Fruit fly (Drosophila melanogaster) whole organism, prepupa: Measurements from ENCODE around the gene comm3.

ENCODE experiments used
- CG11902 ChIP-seq: fragments of 200-800 bp; sonication (Bioruptor generic); optimal IDR thresholded peaks from 3 replicates; lab custom pipeline; 2016; ENCODE audit warnings: missing biosample characterization, missing genetic modification characterization
- CG1621 ChIP-seq: fragments of 200-800 bp; sonication (Bioruptor generic); optimal IDR thresholded peaks from 3 replicates; lab custom pipeline; 2018; ENCODE audit warnings: missing biosample characterization, mild to moderate bottlenecking, missing genetic modification characterization
- CG31627 ChIP-seq: fragments of 200-800 bp; sonication (Bioruptor generic); optimal IDR thresholded peaks from 3 replicates; lab custom pipeline; 2016; ENCODE audit warnings: missing biosample characterization, missing genetic modification characterization
- CG34406 ChIP-seq: fragments of 200-800 bp; sonication (Bioruptor generic); optimal IDR thresholded peaks from 3 replicates; lab custom pipeline; 2016; ENCODE audit warnings: missing biosample characterization, missing genetic modification characterization
- CG4318 ChIP-seq: fragments of 200-800 bp; sonication (Bioruptor generic); optimal IDR thresholded peaks from 3 replicates; lab custom pipeline; 2017; ENCODE audit warnings: missing biosample characterization, mild to moderate bottlenecking, missing genetic modification characterization
- CG7368 ChIP-seq: fragments of 200-800 bp; sonication (Bioruptor generic); optimal IDR thresholded peaks from 3 replicates; lab custom pipeline; 2016; ENCODE audit warnings: missing biosample characterization, missing genetic modification characterization
- Gug ChIP-seq: fragments of 200-800 bp; sonication (Bioruptor generic); IDR thresholded peaks from 2 replicates; pipeline ENCODE4 v1.3.6; 2022; ENCODE audit warnings: missing biosample characterization, missing genetic modification characterization
- Sox102F ChIP-seq: fragments of 200-800 bp; sonication (Bioruptor generic); optimal IDR thresholded peaks from 2 replicates; lab custom pipeline; 2016; ENCODE audit warnings: missing biosample characterization, mild to moderate bottlenecking, missing genetic modification characterization
- esn ChIP-seq: fragments of 200-800 bp; sonication (Bioruptor generic); optimal IDR thresholded peaks from 2 replicates; lab custom pipeline; 2016; ENCODE audit warnings: missing biosample characterization, mild to moderate bottlenecking, missing genetic modification characterization, moderate library complexity
- fd85E ChIP-seq: fragments of 200-800 bp; sonication (Bioruptor generic); optimal IDR thresholded peaks from 3 replicates; lab custom pipeline; 2016; ENCODE audit warnings: missing biosample characterization, missing genetic modification characterization
- svp ChIP-seq: fragments of 200-800 bp; sonication (Bioruptor generic); peaks from one replicate; lab custom pipeline; 2016; ENCODE audit warnings: missing biosample characterization, missing genetic modification characterization

dm6 chr3L:15589746-15590145, 57.8 kb downstream of the comm3 start:
- no peak for TF ChIP-seq CG1621
- TF ChIP-seq CG4318 (GFP tag; lab: Kevin White, UChicago): no peak
- TF ChIP-seq Sox102F (GFP tag; lab: Kevin White, UChicago): no peak
- no peak for TF ChIP-seq fd85E (GFP tag; lab: Kevin White, UChicago)
- TF ChIP-seq CG31627: no peak
- no peak for TF ChIP-seq CG11902 (GFP tag; lab: Kevin White, UChicago)
- no peak for TF ChIP-seq CG7368
- no peak for TF ChIP-seq svp (GFP tag; lab: Kevin White, UChicago)
- TF ChIP-seq Gug: no peak
- TF ChIP-seq CG34406 (GFP tag; lab: Kevin White, UChicago): no peak
- no peak for TF ChIP-seq esn
